Worm (Caenorhabditis elegans): ENCODE results near the gene lact-6.

ce11 chrIV:17427423-17427822 is 3.8 kb downstream of the lact-6 start, which contains the start of gene C06A12.3:
- TF ChIP-seq ceh-22 (tag; optimal IDR thresholded peaks at IDR 0.05), result no peak
- no peak for TF ChIP-seq pha-4 (tag; optimal IDR thresholded peaks at IDR 0.05)
- TF ChIP-seq unc-55 (GFP tag; optimal IDR thresholded peaks at IDR 0.05), result no peak

All from whole organism, late embryonic.